Fruit fly (Drosophila melanogaster) whole organism, prepupa: ENCODE measurements around the gene Snoo.

Experiments
- CG11902 ChIP-seq: fragments of 200-800 bp; sonication (Bioruptor generic); optimal IDR thresholded peaks from 3 replicates; lab custom pipeline; 2016; ENCODE audit warnings: missing biosample characterization, missing genetic modification characterization
- CG6276 ChIP-seq: fragments of 200-800 bp; sonication (Bioruptor generic); optimal IDR thresholded peaks from 2 replicates; lab custom pipeline; 2017; ENCODE audit warnings: missing biosample characterization, mild to moderate bottlenecking, missing genetic modification characterization
- Eip93F ChIP-seq: fragments of 200-800 bp; sonication (Bioruptor generic); optimal IDR thresholded peaks from 2 replicates; lab custom pipeline; 2016; ENCODE audit warnings: missing biosample characterization, mild to moderate bottlenecking, missing genetic modification characterization
- dac ChIP-seq: fragments of 200-800 bp; sonication (Bioruptor generic); optimal IDR thresholded peaks from 2 replicates; lab custom pipeline; 2017; ENCODE audit warnings: missing biosample characterization, mild to moderate bottlenecking, missing genetic modification characterization
- dsx ChIP-seq: fragments of 200-800 bp; optimal IDR thresholded peaks from 3 replicates; lab custom pipeline; 2019; ENCODE audit warnings: missing biosample characterization, mild to moderate bottlenecking, missing genetic modification characterization, moderate library complexity; ENCODE audit not compliant: poor library complexity, severe bottlenecking
- ss ChIP-seq, 2 experiments: fragments of 200-800 bp; sonication (Bioruptor generic); optimal IDR thresholded peaks; 2 replicates in 1 of 2; 3 replicates in 1 of 2; lab custom pipeline; 2017 to 2018; ENCODE audit warnings: mild to moderate bottlenecking in 2 of 2, missing biosample characterization in 2 of 2, missing genetic modification characterization in 2 of 2, moderate library complexity in 1 of 2

Snoo gene

DNA sequence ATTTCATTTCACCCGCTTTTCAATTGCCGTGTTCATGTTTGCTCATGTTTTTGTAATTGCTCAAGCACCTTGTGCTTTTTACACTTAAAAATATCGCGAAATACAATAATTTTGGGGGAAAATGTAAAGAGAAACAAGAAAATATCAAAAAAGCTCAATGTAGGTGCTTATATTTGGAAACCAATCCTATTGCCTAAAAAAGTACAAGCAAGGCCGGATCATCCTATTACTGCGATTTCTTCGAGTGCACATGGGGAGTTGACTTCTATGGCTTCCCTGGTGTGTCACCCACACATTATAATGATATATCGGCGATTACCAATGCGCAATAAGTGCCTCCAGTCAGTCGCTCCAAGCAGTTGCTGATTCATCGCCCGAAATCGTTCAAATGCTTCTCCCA is 142.8 kb downstream of the Snoo start (continued):
- TF ChIP-seq CG11902 (GFP tag; lab: Kevin White, UChicago) (no peak), ss (GFP tag; optimal IDR thresholded peaks at IDR 0.05; lab: Kevin White, UChicago) (no peak), dac (GFP tag; lab: Kevin White, UChicago) (no peak), CG6276 (GFP tag; lab: Kevin White, UChicago) (no peak), dsx (GFP tag; lab: Kevin White, UChicago) (no peak), Eip93F (GFP tag; lab: Kevin White, UChicago) (no peak)
